Worm (Caenorhabditis elegans) whole organism, midembryonic: Measurements from ENCODE around the gene srab-13.

Experiments used
- T22C8.4 ChIP-seq: fragments of 200-800 bp; sonication (Bioruptor generic); IDR thresholded peaks from 2 replicates; pipeline ENCODE4 v1.3.6; 2022; ENCODE audit warnings: missing genetic modification characterization, missing compliant biosample characterization
- ztf-29 ChIP-seq: fragments of 200-800 bp; sonication (Bioruptor generic); IDR thresholded peaks from 2 replicates; pipeline ENCODE4 v1.3.6; 2022; ENCODE audit warnings: missing genetic modification reagents, missing genetic modification characterization, missing compliant biosample characterization

DNA sequence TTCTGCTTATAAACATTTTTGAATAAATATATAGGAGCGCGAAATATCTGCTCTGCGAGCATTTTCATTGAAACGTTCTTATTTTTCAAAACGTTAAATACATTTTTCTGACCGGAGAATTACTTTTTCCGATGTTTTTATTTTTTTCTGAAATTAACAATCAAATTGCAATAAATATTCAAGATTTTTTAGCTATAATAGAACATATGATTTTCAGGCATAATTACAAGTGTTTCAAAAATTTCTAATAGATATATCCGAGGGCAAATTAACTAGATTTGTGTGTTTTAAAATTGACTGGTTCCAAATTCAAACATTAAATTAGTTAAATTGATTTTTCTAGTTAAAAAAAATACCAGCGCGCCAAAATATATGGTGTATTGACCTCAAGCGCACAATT is 48.7 kb downstream of the srab-13 start, which contains the start of gene T08B1.4:
- no peak for TF ChIP-seq T22C8.4 (GFP tag; lab: Robert Waterston, UW)
- no peak for TF ChIP-seq ztf-29
